Worm (Caenorhabditis elegans) whole organism, late embryonic: ENCODE data around the gene kcc-3.

Source experiments
- T23F11.4 ChIP-seq: fragments of 200-800 bp; sonication (Bioruptor generic); optimal IDR thresholded peaks from 2 replicates; lab custom pipeline; 2018; ENCODE audit warnings: mild to moderate bottlenecking, missing genetic modification characterization, missing compliant biosample characterization
- Y22D7AL.16 ChIP-seq: sonication (generic microtip); optimal IDR thresholded peaks from 2 replicates; lab custom pipeline; 2016; ENCODE audit warnings: missing genetic modification characterization, missing compliant biosample characterization
- ceh-14 ChIP-seq: sonication (generic microtip); optimal IDR thresholded peaks from 2 replicates; lab custom pipeline; 2016; ENCODE audit warnings: missing genotype, missing genetic modification characterization, missing compliant biosample characterization
- ceh-18 ChIP-seq: sonication (generic microtip); optimal IDR thresholded peaks from 2 replicates; lab custom pipeline; 2016; ENCODE audit warnings: missing genetic modification characterization, missing compliant biosample characterization
- ceh-22 ChIP-seq: sonication (generic microtip); optimal IDR thresholded peaks from 2 replicates; lab custom pipeline; 2017; ENCODE audit warnings: missing biosample characterization, missing genetic modification characterization
- ceh-31 ChIP-seq: sonication (generic microtip); optimal IDR thresholded peaks from 2 replicates; lab custom pipeline; 2016; ENCODE audit warnings: missing genetic modification characterization, missing compliant biosample characterization
- ceh-34 ChIP-seq: sonication (generic microtip); optimal IDR thresholded peaks from 2 replicates; lab custom pipeline; 2016; ENCODE audit warnings: mild to moderate bottlenecking, missing genetic modification characterization, missing compliant biosample characterization
- ceh-45 ChIP-seq: fragments of 200-800 bp; sonication (Bioruptor generic); IDR thresholded peaks from 2 replicates; pipeline ENCODE4 v1.3.6; 2022; ENCODE audit warnings: missing genetic modification reagents, missing genetic modification characterization, missing compliant biosample characterization
- ceh-6 ChIP-seq: fragments of 200-800 bp; sonication (Bioruptor generic); optimal IDR thresholded peaks from 2 replicates; lab custom pipeline; 2018; ENCODE audit warnings: mild to moderate bottlenecking, missing genetic modification characterization, missing compliant biosample characterization
- dve-1 ChIP-seq: sonication (generic microtip); optimal IDR thresholded peaks from 2 replicates; lab custom pipeline; 2017; ENCODE audit warnings: antibody characterized with exemption, mild to moderate bottlenecking, missing genetic modification characterization, missing compliant biosample characterization
- elt-2 ChIP-seq: sonication (generic microtip); optimal IDR thresholded peaks from 2 replicates; lab custom pipeline; 2016; ENCODE audit warnings: missing genetic modification reagents, missing genetic modification characterization, missing compliant biosample characterization
- eyg-1 ChIP-seq: sonication (generic microtip); optimal IDR thresholded peaks from 2 replicates; lab custom pipeline; 2016; ENCODE audit warnings: missing genotype, missing genetic modification characterization, missing compliant biosample characterization
- fkh-6 ChIP-seq: sonication (generic microtip); optimal IDR thresholded peaks from 2 replicates; lab custom pipeline; 2016; ENCODE audit warnings: missing genetic modification characterization, missing compliant biosample characterization
- gmeb-2 ChIP-seq: sonication (generic microtip); optimal IDR thresholded peaks from 2 replicates; lab custom pipeline; 2016; ENCODE audit warnings: missing genetic modification characterization, inconsistent platforms, missing compliant biosample characterization
- hlh-13 ChIP-seq: fragments of 200-800 bp; sonication (Bioruptor generic); optimal IDR thresholded peaks from 2 replicates; lab custom pipeline; 2018; ENCODE audit warnings: mild to moderate bottlenecking, missing genetic modification characterization, missing compliant biosample characterization
- hlh-30 ChIP-seq: sonication (generic microtip); optimal IDR thresholded peaks from 2 replicates; lab custom pipeline; 2017; ENCODE audit warnings: antibody characterized with exemption, missing genetic modification characterization, missing compliant biosample characterization; ENCODE audit not compliant: insufficient read depth
- hlh-8 ChIP-seq: sonication (generic microtip); optimal IDR thresholded peaks from 2 replicates; lab custom pipeline; 2016; ENCODE audit warnings: missing genotype, missing genetic modification characterization, missing compliant biosample characterization
- lim-6 ChIP-seq: sonication (generic microtip); optimal IDR thresholded peaks from 2 replicates; lab custom pipeline; 2016; ENCODE audit warnings: missing genetic modification characterization, missing compliant biosample characterization
- madf-2 ChIP-seq: sonication (generic microtip); optimal IDR thresholded peaks from 2 replicates; lab custom pipeline; 2017; ENCODE audit warnings: missing genetic modification characterization, missing compliant biosample characterization
- mec-3 ChIP-seq: sonication (generic microtip); optimal IDR thresholded peaks from 2 replicates; lab custom pipeline; 2016; ENCODE audit warnings: borderline replicate concordance, missing genetic modification characterization, missing compliant biosample characterization
- nfya-1 ChIP-seq: sonication (generic microtip); optimal IDR thresholded peaks from 2 replicates; lab custom pipeline; 2017; ENCODE audit warnings: missing genetic modification characterization, mild to moderate bottlenecking, missing compliant biosample characterization, antibody characterized with exemption, moderate library complexity
- nhr-232 ChIP-seq: sonication (generic microtip); optimal IDR thresholded peaks from 2 replicates; lab custom pipeline; 2016; ENCODE audit warnings: missing genetic modification characterization, missing compliant biosample characterization
- npax-4 ChIP-seq: sonication (generic microtip); optimal IDR thresholded peaks from 2 replicates; lab custom pipeline; 2016; ENCODE audit warnings: missing genetic modification characterization, missing compliant biosample characterization
- odd-2 ChIP-seq: sonication (generic microtip); optimal IDR thresholded peaks from 2 replicates; lab custom pipeline; 2017; ENCODE audit warnings: antibody characterized with exemption, mild to moderate bottlenecking, missing genetic modification characterization, missing compliant biosample characterization
- pag-3 ChIP-seq: sonication (generic microtip); optimal IDR thresholded peaks from 2 replicates; lab custom pipeline; 2016; ENCODE audit warnings: missing compliant biosample characterization, missing genetic modification characterization, borderline replicate concordance
- pax-1 ChIP-seq: fragments of 150-350 bp; optimal IDR thresholded peaks from 2 replicates; lab custom pipeline; 2014; ENCODE audit warnings: missing biosample characterization, missing genetic modification characterization
- pha-4 ChIP-seq: fragments of 150-350 bp; optimal IDR thresholded peaks from 2 replicates; lab custom pipeline; 2018; ENCODE audit warnings: missing biosample characterization, missing genetic modification reagents, missing genetic modification characterization
- pqm-1 ChIP-seq: sonication (generic microtip); optimal IDR thresholded peaks from 2 replicates; lab custom pipeline; 2016; ENCODE audit warnings: missing genetic modification characterization, missing compliant biosample characterization
- ref-2 ChIP-seq: sonication (generic microtip); optimal IDR thresholded peaks from 2 replicates; lab custom pipeline; 2016; ENCODE audit warnings: missing genetic modification characterization, missing compliant biosample characterization
- rnt-1 ChIP-seq: sonication (generic microtip); optimal IDR thresholded peaks from 2 replicates; lab custom pipeline; 2016; ENCODE audit warnings: missing genetic modification characterization, missing compliant biosample characterization
- tbx-2 ChIP-seq: sonication (generic microtip); optimal IDR thresholded peaks from 2 replicates; lab custom pipeline; 2016; ENCODE audit warnings: missing genetic modification characterization, missing compliant biosample characterization
- tbx-7 ChIP-seq: sonication (generic microtip); optimal IDR thresholded peaks from 2 replicates; lab custom pipeline; 2016; ENCODE audit warnings: missing genotype, missing genetic modification characterization, missing compliant biosample characterization
- ttx-3 ChIP-seq: sonication (generic microtip); optimal IDR thresholded peaks from 2 replicates; lab custom pipeline; 2016; ENCODE audit warnings: missing genetic modification reagents, missing genetic modification characterization, missing compliant biosample characterization
- unc-3 ChIP-seq, 2 experiments: fragments of 200-800 bp in 1 of 2; sonication (Bioruptor generic) in 1 of 2; sonication (generic microtip) in 1 of 2; conservative IDR thresholded peaks in 1 of 2; optimal IDR thresholded peaks in 1 of 2; 2 replicates each; pipeline versions ENCODE4 v1.3.6 to Lab custom; 2016 to 2022; ENCODE audit warnings: missing compliant biosample characterization in 2 of 2, missing genetic modification characterization in 2 of 2, missing genetic modification reagents in 1 of 2
- unc-42 ChIP-seq: sonication (generic microtip); optimal IDR thresholded peaks from 2 replicates; lab custom pipeline; 2016; ENCODE audit warnings: missing genotype, missing genetic modification characterization, missing compliant biosample characterization
- unc-55 ChIP-seq: sonication (generic microtip); optimal IDR thresholded peaks from 2 replicates; lab custom pipeline; 2017; ENCODE audit warnings: missing biosample characterization, missing genetic modification reagents, missing genetic modification characterization
- unc-86 ChIP-seq: sonication (generic microtip); optimal IDR thresholded peaks from 2 replicates; lab custom pipeline; 2016; ENCODE audit warnings: missing genetic modification characterization, missing compliant biosample characterization

Gene kcc-3

DNA sequence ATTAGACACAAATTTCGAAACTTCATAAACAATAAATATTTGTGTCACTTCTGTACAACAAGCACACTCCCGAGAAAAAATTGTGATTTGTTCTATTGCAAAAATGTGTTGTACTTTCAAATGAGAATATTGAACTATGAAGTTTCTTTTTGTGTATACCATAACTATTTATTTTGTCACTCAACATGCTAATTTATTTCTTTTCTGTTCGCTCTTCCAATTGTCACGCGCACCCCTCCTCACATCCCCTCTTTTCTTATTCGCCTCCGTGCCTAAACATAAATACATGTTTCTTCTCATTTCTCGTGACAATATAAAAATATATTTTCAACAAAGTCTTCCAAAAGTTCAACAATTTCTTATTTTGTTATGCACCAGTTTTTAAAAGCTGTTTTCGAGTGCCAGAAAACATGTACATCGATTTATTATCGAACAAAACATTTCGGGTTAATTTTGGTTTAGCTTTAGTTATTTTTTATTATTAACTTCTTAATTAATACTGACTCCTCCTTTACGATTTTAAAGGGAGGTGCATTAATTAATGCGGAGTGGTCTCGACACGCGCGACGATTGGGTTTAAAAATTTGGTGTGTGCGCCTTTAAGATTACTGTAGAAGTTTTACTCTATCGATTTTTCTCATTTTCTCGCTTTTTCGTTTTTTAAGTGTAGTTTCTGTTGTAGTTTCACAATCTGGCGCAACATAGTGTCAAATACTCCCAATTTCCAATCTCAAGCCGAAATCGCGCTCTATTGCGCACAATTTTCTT is 40.0 kb downstream of the kcc-3 start:
- no peak for TF ChIP-seq ceh-18 (tag; lab: Kevin White, UChicago)
- no peak for TF ChIP-seq ceh-45 (GFP tag; lab: Robert Waterston, UW)
- no peak for TF ChIP-seq unc-86 (tag; lab: Kevin White, UChicago)
- no peak for TF ChIP-seq pha-4 (tag; lab: Kevin White, UChicago)
- no peak for TF ChIP-seq gmeb-2 (tag; lab: Kevin White, UChicago)
- TF ChIP-seq npax-4 (tag; lab: Kevin White, UChicago), result no peak
- no peak for TF ChIP-seq rnt-1
- TF ChIP-seq pag-3 (tag; lab: Kevin White, UChicago), result no peak
- TF ChIP-seq pax-1 (tag; lab: Kevin White, UChicago), result no peak
- TF ChIP-seq eyg-1, result no peak
- no peak for TF ChIP-seq nhr-232 (tag; lab: Kevin White, UChicago)
- no peak for TF ChIP-seq hlh-30 (tag; lab: Kevin White, UChicago)
- TF ChIP-seq madf-2 (tag; lab: Kevin White, UChicago), result no peak
- no peak for TF ChIP-seq T23F11.4 (GFP tag; lab: Kevin White, UChicago)
- no peak for TF ChIP-seq ttx-3 (tag; lab: Kevin White, UChicago)
- TF ChIP-seq ceh-14 (tag; lab: Kevin White, UChicago), result no peak
- no peak for TF ChIP-seq lim-6 (tag; lab: Kevin White, UChicago)
- TF ChIP-seq hlh-8 (tag; lab: Kevin White, UChicago), result no peak

DNA sequence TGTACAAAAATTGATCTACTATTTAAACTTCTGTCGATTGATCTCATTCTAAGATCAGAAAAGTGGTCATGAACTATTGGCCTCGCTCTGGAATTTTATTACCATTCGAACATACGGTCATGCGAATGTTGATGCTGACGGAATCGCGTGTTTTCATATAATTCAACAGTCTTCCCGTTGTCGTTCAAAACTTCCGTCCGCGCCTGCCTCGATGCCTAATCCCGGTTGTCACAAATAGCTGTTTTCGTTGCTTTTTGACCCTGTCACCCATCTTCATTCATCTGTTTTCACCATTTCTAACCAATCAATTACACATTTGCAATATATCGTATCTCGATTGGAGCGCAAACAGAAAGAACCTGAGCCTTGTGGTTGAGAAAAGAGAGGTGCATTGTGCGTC is 40.7 kb downstream of the kcc-3 start:
- no peak for TF ChIP-seq pqm-1 (tag; lab: Kevin White, UChicago)
- no peak for TF ChIP-seq ceh-22 (tag; lab: Kevin White, UChicago)
- no peak for TF ChIP-seq hlh-30 (tag; lab: Kevin White, UChicago)
- no peak for TF ChIP-seq ceh-6 (GFP tag; lab: Kevin White, UChicago)
- no peak for TF ChIP-seq ref-2 (tag; lab: Kevin White, UChicago)
- TF ChIP-seq unc-3 (GFP tag; conservative IDR thresholded peaks at IDR 0.05; lab: Robert Waterston, UW), result no peak
- TF ChIP-seq unc-3 (tag; optimal IDR thresholded peaks at IDR 0.05; lab: Kevin White, UChicago), result no peak
- no peak for TF ChIP-seq Y22D7AL.16
- TF ChIP-seq odd-2, result no peak
- no peak for TF ChIP-seq rnt-1
- no peak for TF ChIP-seq fkh-6 (tag; lab: Kevin White, UChicago)
- TF ChIP-seq unc-42 (tag; lab: Kevin White, UChicago), result no peak
- TF ChIP-seq mec-3 (tag; lab: Kevin White, UChicago), result no peak
- no peak for TF ChIP-seq tbx-7 (tag; lab: Kevin White, UChicago)
- no peak for TF ChIP-seq unc-55 (GFP tag; lab: Kevin White, UChicago)
- no peak for TF ChIP-seq elt-2 (tag; lab: Kevin White, UChicago)
- TF ChIP-seq pha-4 (tag; lab: Kevin White, UChicago), result no peak
- TF ChIP-seq hlh-13 (GFP tag; lab: Kevin White, UChicago), result no peak
- TF ChIP-seq, all 69 proteins: peak for 0

DNA sequence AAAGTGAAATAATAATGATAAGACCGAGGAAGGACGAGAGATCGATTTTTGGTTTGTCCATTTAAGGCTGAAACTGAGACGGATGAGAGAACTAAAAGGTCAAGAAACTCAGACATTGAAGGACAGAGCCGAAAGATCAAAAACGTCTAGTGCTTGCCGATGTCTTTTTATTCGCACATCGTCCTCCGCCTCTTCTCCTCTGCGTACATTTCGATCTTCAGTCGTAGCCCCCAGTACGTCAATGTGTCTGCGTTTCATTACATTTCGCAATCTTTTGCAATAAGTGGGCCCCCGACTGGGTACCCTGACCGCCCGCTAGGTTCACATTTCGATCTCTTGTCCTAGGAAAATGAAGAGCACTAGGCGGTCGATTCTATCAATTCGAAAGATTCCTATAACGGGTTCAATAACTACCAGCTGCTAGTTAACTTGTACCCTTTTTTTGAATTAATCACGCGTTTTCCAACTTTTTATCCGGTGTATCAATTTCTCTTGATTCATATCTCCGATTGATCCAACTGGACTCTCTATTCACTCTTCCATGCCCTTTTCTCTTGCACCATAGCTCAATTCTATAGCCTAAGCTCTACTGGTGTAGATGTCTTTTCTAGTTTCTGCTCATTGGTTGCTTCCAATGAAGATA is 41.9 kb downstream of the kcc-3 start:
- TF ChIP-seq nfya-1 (tag; lab: Kevin White, UChicago), result peak; percentile 4
- peak; percentile 31 for TF ChIP-seq ceh-31
- no peak for TF ChIP-seq npax-4 (tag; lab: Kevin White, UChicago)
- peak; percentile 3 for TF ChIP-seq ceh-18 (tag; lab: Kevin White, UChicago)
- peak; percentile 31 for TF ChIP-seq dve-1
- no peak for TF ChIP-seq unc-42 (tag; lab: Kevin White, UChicago)
- no peak for TF ChIP-seq lim-6 (tag; lab: Kevin White, UChicago)
- TF ChIP-seq unc-55 (GFP tag; lab: Kevin White, UChicago), result peak; percentile 32
- TF ChIP-seq hlh-13 (GFP tag; lab: Kevin White, UChicago), result no peak
- no peak for TF ChIP-seq pag-3 (tag; lab: Kevin White, UChicago)
- no peak for TF ChIP-seq hlh-8 (tag; lab: Kevin White, UChicago)
- TF ChIP-seq ceh-34 (tag; lab: Kevin White, UChicago), result peak; percentile 20
- peak; percentile 18 for TF ChIP-seq tbx-2 (tag; lab: Kevin White, UChicago)
- TF ChIP-seq pax-1 (tag; lab: Kevin White, UChicago), result no peak
